Fruit fly (Drosophila melanogaster) whole organism, embryonic: ENCODE results near the gene Sil1.

Experiments
- Adf1 ChIP-seq: fragments of 200-800 bp; sonication (Bioruptor generic); IDR thresholded peaks from 2 replicates; pipeline ENCODE4 v1.3.6; 2022; ENCODE audit warnings: missing biosample characterization, missing genetic modification characterization
- Aef1 ChIP-seq: fragments of 200-800 bp; sonication (Bioruptor generic); IDR thresholded peaks from 3 replicates; pipeline ENCODE4 v1.3.6; 2022; ENCODE audit warnings: missing biosample characterization, missing genetic modification characterization
- Bteb2 ChIP-seq: fragments of 200-800 bp; sonication (Bioruptor generic); optimal IDR thresholded peaks from 2 replicates; lab custom pipeline; 2016; ENCODE audit warnings: missing biosample characterization, missing genetic modification characterization
- CG1024 ChIP-seq: fragments of 200-800 bp; sonication (Bioruptor generic); IDR thresholded peaks from 2 replicates; pipeline ENCODE4 v1.3.6; 2022; ENCODE audit warnings: missing biosample characterization, missing genetic modification characterization
- CG10431 ChIP-seq: fragments of 200-800 bp; sonication (Bioruptor generic); optimal IDR thresholded peaks from 3 replicates; lab custom pipeline; 2018; ENCODE audit warnings: missing biosample characterization, mild to moderate bottlenecking, missing genetic modification characterization
- CG11093 ChIP-seq: fragments of 200-800 bp; sonication (Bioruptor generic); IDR thresholded peaks from 3 replicates; pipeline ENCODE4 v1.3.6; 2022; ENCODE audit warnings: missing biosample characterization, missing genetic modification characterization
- CG11247 ChIP-seq: fragments of 200-800 bp; sonication (Bioruptor generic); IDR thresholded peaks from 2 replicates; pipeline ENCODE4 v1.3.6; 2022; ENCODE audit warnings: missing biosample characterization, missing genetic modification characterization
- CG12104 ChIP-seq: fragments of 200-800 bp; sonication (Bioruptor generic); optimal IDR thresholded peaks from 3 replicates; lab custom pipeline; 2016; ENCODE audit warnings: missing biosample characterization, missing genetic modification characterization
- CG14050 ChIP-seq: fragments of 200-800 bp; sonication (Bioruptor generic); IDR thresholded peaks from 3 replicates; pipeline ENCODE4 v1.3.6; 2022; ENCODE audit warnings: missing biosample characterization, missing genetic modification characterization
- CG15073 ChIP-seq: fragments of 200-800 bp; sonication (Bioruptor generic); optimal IDR thresholded peaks from 2 replicates; lab custom pipeline; 2016; ENCODE audit warnings: missing biosample characterization, missing genetic modification characterization
- CG17612 ChIP-seq: fragments of 200-800 bp; sonication (Bioruptor generic); IDR thresholded peaks from 2 replicates; pipeline ENCODE4 v1.3.6; 2022; ENCODE audit warnings: missing biosample characterization, missing genetic modification characterization
- CG18599 ChIP-seq: fragments of 200-800 bp; sonication (Bioruptor generic); optimal IDR thresholded peaks from 3 replicates; lab custom pipeline; 2017; ENCODE audit warnings: missing biosample characterization, missing genetic modification characterization, mild to moderate bottlenecking, moderate library complexity, missing genetic modification reagents
- CG18764 ChIP-seq: fragments of 200-800 bp; sonication (Bioruptor generic); optimal IDR thresholded peaks from 3 replicates; lab custom pipeline; 2016; ENCODE audit warnings: missing biosample characterization, missing genetic modification characterization
- CG31441 ChIP-seq: fragments of 200-800 bp; sonication (Bioruptor generic); IDR thresholded peaks from 2 replicates; pipeline ENCODE4 v1.3.6; 2022; ENCODE audit warnings: missing biosample characterization, missing genetic modification characterization
- CG32532 ChIP-seq: fragments of 200-800 bp; sonication (Bioruptor generic); IDR thresholded peaks from 2 replicates; pipeline ENCODE4 v1.3.6; 2022; ENCODE audit warnings: missing biosample characterization, missing genetic modification characterization
- CG4707 ChIP-seq: fragments of 200-800 bp; sonication (Bioruptor generic); optimal IDR thresholded peaks from 2 replicates; lab custom pipeline; 2018; ENCODE audit warnings: missing biosample characterization, mild to moderate bottlenecking, missing genetic modification characterization, moderate library complexity
- CG4854 ChIP-seq: fragments of 200-800 bp; sonication (Bioruptor generic); optimal IDR thresholded peaks from 2 replicates; lab custom pipeline; 2016; ENCODE audit warnings: missing biosample characterization, missing genetic modification characterization, inconsistent platforms
- CG5245 ChIP-seq: fragments of 200-800 bp; sonication (Bioruptor generic); optimal IDR thresholded peaks from 3 replicates; lab custom pipeline; 2016; ENCODE audit warnings: missing biosample characterization, missing genetic modification characterization
- CG8281 ChIP-seq: fragments of 200-800 bp; sonication (Bioruptor generic); optimal IDR thresholded peaks from 2 replicates; lab custom pipeline; 2018; ENCODE audit warnings: missing biosample characterization, mild to moderate bottlenecking, missing genetic modification characterization, moderate library complexity
- CG9609 ChIP-seq: fragments of 200-800 bp; sonication (Bioruptor generic); optimal IDR thresholded peaks from 3 replicates; lab custom pipeline; 2016; ENCODE audit warnings: missing biosample characterization, missing genetic modification characterization
- CG9932 ChIP-seq: fragments of 200-800 bp; sonication (Bioruptor generic); IDR thresholded peaks from 2 replicates; pipeline ENCODE4 v1.3.6; 2022; ENCODE audit warnings: missing biosample characterization, missing genetic modification characterization
- Camta ChIP-seq: fragments of 200-800 bp; sonication (Bioruptor generic); optimal IDR thresholded peaks from 2 replicates; lab custom pipeline; 2016; ENCODE audit warnings: missing biosample characterization, missing genetic modification characterization
- Dbx ChIP-seq: fragments of 200-800 bp; sonication (Bioruptor generic); IDR thresholded peaks from 3 replicates; pipeline ENCODE4 v1.3.6; 2022; ENCODE audit warnings: missing biosample characterization, missing genetic modification characterization
- Dp ChIP-seq: fragments of 200-800 bp; sonication (Bioruptor generic); optimal IDR thresholded peaks from 2 replicates; lab custom pipeline; 2018; ENCODE audit warnings: missing biosample characterization, mild to moderate bottlenecking, missing genetic modification characterization, moderate library complexity
- E2f1 ChIP-seq: fragments of 200-800 bp; sonication (Bioruptor generic); IDR thresholded peaks from 2 replicates; pipeline ENCODE4 v1.3.6; 2022; ENCODE audit warnings: missing biosample characterization, missing genetic modification characterization
- HHEX ChIP-seq: fragments of 200-800 bp; sonication (Bioruptor generic); optimal IDR thresholded peaks from 3 replicates; lab custom pipeline; 2017; ENCODE audit warnings: missing biosample characterization, mild to moderate bottlenecking, missing genetic modification characterization, missing genetic modification reagents
- HLHmδ ChIP-seq: fragments of 200-800 bp; sonication (Bioruptor generic); optimal IDR thresholded peaks from 2 replicates; lab custom pipeline; 2018; ENCODE audit warnings: missing biosample characterization, mild to moderate bottlenecking, missing genetic modification characterization, moderate library complexity
- Hand ChIP-seq: fragments of 200-800 bp; sonication (Bioruptor generic); optimal IDR thresholded peaks from 2 replicates; lab custom pipeline; 2017; ENCODE audit warnings: mild to moderate bottlenecking, missing biosample characterization, missing genetic modification reagents, missing genetic modification characterization
- Hey ChIP-seq: fragments of 200-800 bp; sonication (Bioruptor generic); optimal IDR thresholded peaks from 3 replicates; lab custom pipeline; 2018; ENCODE audit warnings: missing biosample characterization, mild to moderate bottlenecking, missing genetic modification characterization
- HmgD ChIP-seq: fragments of 200-800 bp; sonication (Bioruptor generic); optimal IDR thresholded peaks from 3 replicates; lab custom pipeline; 2016; ENCODE audit warnings: missing biosample characterization, missing genetic modification characterization
- Hmr ChIP-seq: fragments of 200-800 bp; sonication (Bioruptor generic); optimal IDR thresholded peaks from 3 replicates; lab custom pipeline; 2017; ENCODE audit warnings: mild to moderate bottlenecking, missing biosample characterization, missing genetic modification reagents, missing genetic modification characterization
- NC2α ChIP-seq: fragments of 200-800 bp; sonication (Bioruptor generic); optimal IDR thresholded peaks from 2 replicates; lab custom pipeline; 2016; ENCODE audit warnings: missing biosample characterization, missing genetic modification characterization
- Sin3A ChIP-seq: fragments of >200 bp; optimal IDR thresholded peaks from 2 replicates; lab custom pipeline; 2018
- Vsx1 ChIP-seq: fragments of 200-800 bp; sonication (Bioruptor generic); optimal IDR thresholded peaks from 2 replicates; lab custom pipeline; 2017; ENCODE audit warnings: missing biosample characterization, mild to moderate bottlenecking, missing genetic modification characterization, missing genetic modification reagents
- ac ChIP-seq: fragments of 200-800 bp; sonication (Bioruptor generic); optimal IDR thresholded peaks from 3 replicates; lab custom pipeline; 2017; ENCODE audit warnings: missing biosample characterization, mild to moderate bottlenecking, missing genetic modification characterization
- aop ChIP-seq: fragments of 200-800 bp; sonication (Bioruptor generic); IDR thresholded peaks from 2 replicates; pipeline ENCODE4 v1.3.6; 2022; ENCODE audit warnings: missing biosample characterization, missing genetic modification characterization
- bab2 ChIP-seq: fragments of 200-800 bp; sonication (Bioruptor generic); optimal IDR thresholded peaks from 2 replicates; lab custom pipeline; 2016; ENCODE audit warnings: missing biosample characterization, missing genetic modification characterization
- br ChIP-seq: fragments of >200 bp; optimal IDR thresholded peaks from 2 replicates; lab custom pipeline; 2017
- cas ChIP-seq: fragments of 200-800 bp; sonication (Bioruptor generic); IDR thresholded peaks from 2 replicates; pipeline ENCODE4 v1.3.6; 2022; ENCODE audit warnings: missing biosample characterization, missing genetic modification characterization
- dimm ChIP-seq: fragments of 200-800 bp; sonication (Bioruptor generic); IDR thresholded peaks from 2 replicates; pipeline ENCODE4 v1.3.6; 2022; ENCODE audit warnings: missing biosample characterization, missing genetic modification characterization
- her ChIP-seq: fragments of 200-800 bp; sonication (Bioruptor generic); optimal IDR thresholded peaks from 2 replicates; lab custom pipeline; 2016; ENCODE audit warnings: missing biosample characterization, missing genetic modification characterization
- mam ChIP-seq: fragments of 200-800 bp; sonication (Bioruptor generic); optimal IDR thresholded peaks from 3 replicates; lab custom pipeline; 2016; ENCODE audit warnings: missing biosample characterization, missing genetic modification characterization
- odd ChIP-seq: fragments of 200-800 bp; sonication (Bioruptor generic); optimal IDR thresholded peaks from 2 replicates; lab custom pipeline; 2017; ENCODE audit warnings: missing biosample characterization, mild to moderate bottlenecking, missing genetic modification characterization
- onecut ChIP-seq: fragments of 200-800 bp; sonication (Bioruptor generic); IDR thresholded peaks from 2 replicates; pipeline ENCODE4 v1.3.6; 2022; ENCODE audit warnings: missing biosample characterization, missing genetic modification characterization
- pzg ChIP-seq: fragments of 200-800 bp; sonication (Bioruptor generic); optimal IDR thresholded peaks from 3 replicates; lab custom pipeline; 2018; ENCODE audit warnings: missing biosample characterization, mild to moderate bottlenecking, missing genetic modification characterization, moderate library complexity
- sc ChIP-seq, 3 experiments: fragments of >200 bp in 2 of 3; fragments of 200-800 bp in 1 of 3; sonication (Bioruptor generic) in 1 of 3; optimal IDR thresholded peaks; 2 replicates in 2 of 3; 3 replicates in 1 of 3; lab custom pipeline; 2017; ENCODE audit warnings: mild to moderate bottlenecking in 1 of 3, missing biosample characterization in 1 of 3, missing genetic modification characterization in 1 of 3, missing genetic modification reagents in 1 of 3
- sob ChIP-seq: fragments of 200-800 bp; sonication (Bioruptor generic); IDR thresholded peaks from 2 replicates; pipeline ENCODE4 v1.3.6; 2022; ENCODE audit warnings: missing biosample characterization, missing genetic modification characterization
- ssp ChIP-seq: fragments of 200-800 bp; sonication (Bioruptor generic); IDR thresholded peaks from 2 replicates; pipeline ENCODE4 v1.3.6; 2022; ENCODE audit warnings: missing biosample characterization, missing genetic modification characterization
- ttk ChIP-seq: fragments of 200-800 bp; sonication (Bioruptor generic); IDR thresholded peaks from 2 replicates; pipeline ENCODE4 v2.1.2; 2022; ENCODE audit warnings: missing biosample characterization, missing genetic modification characterization
- tx ChIP-seq: fragments of 200-800 bp; sonication (Bioruptor generic); optimal IDR thresholded peaks from 2 replicates; lab custom pipeline; 2016; ENCODE audit warnings: missing biosample characterization, missing genetic modification characterization
- usp ChIP-seq: fragments of >200 bp; optimal IDR thresholded peaks from 2 replicates; lab custom pipeline; 2017; ENCODE audit warnings: missing biosample characterization, missing genetic modification characterization

Gene Sil1

dm6 chr3R:25207405-25208003 is 27.8 kb downstream of the Sil1 start (continued):
- TF ChIP-seq ac (GFP tag; lab: Kevin White, UChicago) (peak; percentile 18), Hmr (GFP tag; lab: Kevin White, UChicago) (peak; percentile 74), CG17612 (0 out of 2 replicates have a peak, but pooled peaks have one; percentile 14), sc (optimal IDR thresholded peaks at IDR 0.05; lab: Kevin White, UChicago) (no peak), sc (GFP tag; optimal IDR thresholded peaks at IDR 0.05; lab: Kevin White, UChicago) (peak; percentile 51), CG31441 (GFP tag; lab: Robert Waterston, UW) (peak; percentile 86), pzg (no peak), Vsx1 (GFP tag; lab: Kevin White, UChicago) (peak; percentile 56), Adf1 (GFP tag; lab: Robert Waterston, UW) (no peak), CG14050 (peak; percentile 60), ssp (GFP tag; lab: Robert Waterston, UW) (peak; percentile 23; the same call in 1 of the 2 replicates), HLHmδ (GFP tag; lab: Kevin White, UChicago) (no peak), Sin3A (lab: Kevin White, UChicago) (no peak), E2f1 (peak; percentile 53), Aef1 (GFP tag; lab: Robert Waterston, UW) (peak; percentile 63), CG11093 (0 out of 3 replicates have a peak, but pooled peaks have one; percentile 28), CG32532 (GFP tag; lab: Robert Waterston, UW) (peak; percentile 68), her (GFP tag; lab: Kevin White, UChicago) (no peak), CG15073 (no peak), sob (GFP tag; lab: Robert Waterston, UW) (peak; percentile 66), tx (GFP tag; lab: Kevin White, UChicago) (peak; percentile 10), NC2α (GFP tag; lab: Kevin White, UChicago) (no peak), CG4707 (GFP tag; lab: Kevin White, UChicago) (peak; percentile 45), HHEX (GFP tag; lab: Kevin White, UChicago) (peak; percentile 63), odd (peak; percentile 68), br (lab: Kevin White, UChicago) (no peak), ttk (GFP tag; lab: Robert Waterston, UW) (peak; percentile 67), CG12104 (GFP tag; lab: Kevin White, UChicago) (peak; percentile 67), HmgD (GFP tag; lab: Kevin White, UChicago) (no peak), Dbx (GFP tag; lab: Robert Waterston, UW) (0 out of 3 replicates have a peak, but pooled peaks have one; percentile 10), CG10431 (peak; percentile 41), mam (GFP tag; lab: Kevin White, UChicago) (peak; percentile 36), CG8281 (tag; lab: Kevin White, UChicago) (peak; percentile 4), CG9932 (peak; percentile 55), CG1024 (peak; percentile 56; the same call in 1 of the 2 replicates), onecut (GFP tag; lab: Robert Waterston, UW) (peak; percentile 68), Dp (GFP tag; lab: Kevin White, UChicago) (no peak), Camta (GFP tag; lab: Kevin White, UChicago) (peak; percentile 40), CG5245 (GFP tag; lab: Kevin White, UChicago) (peak; percentile 29), CG18764 (GFP tag; lab: Kevin White, UChicago) (peak; percentile 19), usp (GFP tag; lab: Kevin White, UChicago) (no peak), CG4854 (GFP tag; lab: Kevin White, UChicago) (peak; percentile 24), CG18599 (peak; percentile 74), Hand (no peak), CG9609 (GFP tag; lab: Kevin White, UChicago) (no peak), CG11247 (GFP tag; lab: Robert Waterston, UW) (no peak), dimm (GFP tag; lab: Robert Waterston, UW) (no peak), cas (GFP tag; lab: Robert Waterston, UW) (0 out of 2 replicates have a peak, but pooled peaks have one; percentile 22), Bteb2 (no peak), bab2 (GFP tag; lab: Kevin White, UChicago) (peak; percentile 47), Hey (tag; lab: Kevin White, UChicago) (no peak), aop (GFP tag; lab: Robert Waterston, UW) (no peak)
